Fruit fly (Drosophila melanogaster) whole organism, embryonic: Measurements from ENCODE around the gene Lrch.

Experiments used
- Ada2b ChIP-seq: fragments of 200-800 bp; sonication (Bioruptor generic); IDR thresholded peaks from 2 replicates; pipeline ENCODE4 v1.3.6; 2022; ENCODE audit warnings: missing biosample characterization, missing genetic modification characterization
- Aef1 ChIP-seq: fragments of 200-800 bp; sonication (Bioruptor generic); IDR thresholded peaks from 3 replicates; pipeline ENCODE4 v1.3.6; 2022; ENCODE audit warnings: missing biosample characterization, missing genetic modification characterization
- Asciz ChIP-seq: fragments of 200-800 bp; sonication (Bioruptor generic); optimal IDR thresholded peaks from 2 replicates; lab custom pipeline; 2017; ENCODE audit warnings: missing biosample characterization, mild to moderate bottlenecking, missing genetic modification characterization, missing genetic modification reagents
- Bteb2 ChIP-seq: fragments of 200-800 bp; sonication (Bioruptor generic); optimal IDR thresholded peaks from 2 replicates; lab custom pipeline; 2016; ENCODE audit warnings: missing biosample characterization, missing genetic modification characterization
- C15 ChIP-seq: fragments of 200-800 bp; sonication (Bioruptor generic); IDR thresholded peaks from 3 replicates; pipeline ENCODE4 v1.3.6; 2022; ENCODE audit warnings: missing biosample characterization, missing genetic modification characterization
- CG12659 ChIP-seq: fragments of 200-800 bp; sonication (Bioruptor generic); optimal IDR thresholded peaks from 3 replicates; lab custom pipeline; 2017; ENCODE audit warnings: mild to moderate bottlenecking, missing biosample characterization, missing genetic modification reagents, missing genetic modification characterization
- CG12769 ChIP-seq: fragments of 200-800 bp; sonication (Bioruptor generic); optimal IDR thresholded peaks from 2 replicates; lab custom pipeline; 2019; ENCODE audit warnings: missing biosample characterization, mild to moderate bottlenecking, missing genetic modification characterization, moderate library complexity
- CG13424 ChIP-seq: fragments of 200-800 bp; sonication (Bioruptor generic); optimal IDR thresholded peaks from 2 replicates; lab custom pipeline; 2019; ENCODE audit warnings: missing biosample characterization, mild to moderate bottlenecking, missing genetic modification characterization, moderate library complexity
- CG15269 ChIP-seq: fragments of 200-800 bp; sonication (Bioruptor generic); optimal IDR thresholded peaks from 2 replicates; lab custom pipeline; 2018; ENCODE audit warnings: missing biosample characterization, mild to moderate bottlenecking, missing genetic modification characterization, moderate library complexity
- CG17359 ChIP-seq: fragments of 200-800 bp; sonication (Bioruptor generic); optimal IDR thresholded peaks from 3 replicates; lab custom pipeline; 2018; ENCODE audit warnings: missing biosample characterization, mild to moderate bottlenecking, missing genetic modification characterization, moderate library complexity
- CG2199 ChIP-seq: fragments of 200-800 bp; sonication (Bioruptor generic); IDR thresholded peaks from 3 replicates; pipeline ENCODE4 v1.3.6; 2022; ENCODE audit warnings: missing biosample characterization, missing genetic modification characterization
- CG4854 ChIP-seq: fragments of 200-800 bp; sonication (Bioruptor generic); optimal IDR thresholded peaks from 2 replicates; lab custom pipeline; 2016; ENCODE audit warnings: missing biosample characterization, missing genetic modification characterization, inconsistent platforms
- CG7372 ChIP-seq: fragments of 200-800 bp; sonication (Bioruptor generic); IDR thresholded peaks from 2 replicates; pipeline ENCODE4 v1.3.6; 2022; ENCODE audit warnings: missing biosample characterization, missing genetic modification characterization
- CG8290 ChIP-seq, 3 experiments: fragments of 200-800 bp; sonication (Bioruptor generic); optimal IDR thresholded peaks; 2 replicates each; lab custom pipeline; 2016 to 2019; ENCODE audit warnings: missing biosample characterization in 3 of 3, missing genetic modification characterization in 3 of 3, mild to moderate bottlenecking in 2 of 3, moderate library complexity in 1 of 3
- D19A ChIP-seq: fragments of 200-800 bp; optimal IDR thresholded peaks from 3 replicates; lab custom pipeline; 2019; ENCODE audit warnings: missing biosample characterization, mild to moderate bottlenecking, missing genetic modification characterization, moderate library complexity
- Drgx ChIP-seq: fragments of 200-800 bp; sonication (Bioruptor generic); IDR thresholded peaks from 2 replicates; pipeline ENCODE4 v1.3.6; 2022; ENCODE audit warnings: missing biosample characterization, missing genetic modification characterization
- Eip74EF ChIP-seq, 2 experiments: fragments of 200-800 bp in 1 of 2; fragments of >200 bp in 1 of 2; sonication (Bioruptor generic) in 1 of 2; optimal IDR thresholded peaks; 2 replicates each; lab custom pipeline; 2017 to 2019; ENCODE audit warnings: missing biosample characterization in 2 of 2, missing genetic modification characterization in 2 of 2, mild to moderate bottlenecking in 1 of 2, moderate library complexity in 1 of 2
- HLH3B ChIP-seq: fragments of 200-800 bp; sonication (Bioruptor generic); IDR thresholded peaks from 2 replicates; pipeline ENCODE4 v1.3.6; 2022; ENCODE audit warnings: missing biosample characterization, missing genetic modification characterization
- Lim3 ChIP-seq: fragments of 200-800 bp; sonication (Bioruptor generic); IDR thresholded peaks from 2 replicates; pipeline ENCODE4 v1.3.6; 2022; ENCODE audit warnings: missing biosample characterization, missing genetic modification characterization
- Med ChIP-seq: fragments of 200-800 bp; sonication (Bioruptor generic); peaks from one replicate; lab custom pipeline; 2016; ENCODE audit warnings: missing biosample characterization, missing genetic modification characterization, mild to moderate bottlenecking, inconsistent platforms, moderate library complexity
- Nf-YC ChIP-seq: fragments of 200-800 bp; optimal IDR thresholded peaks from 3 replicates; lab custom pipeline; 2019; ENCODE audit warnings: missing biosample characterization, mild to moderate bottlenecking, missing genetic modification characterization, moderate library complexity
- PHDP ChIP-seq: fragments of 200-800 bp; sonication (Bioruptor generic); optimal IDR thresholded peaks from 3 replicates; lab custom pipeline; 2018; ENCODE audit warnings: missing biosample characterization, mild to moderate bottlenecking, missing genetic modification characterization, moderate library complexity
- Pdp1 ChIP-seq, 2 experiments: fragments of 200-800 bp; sonication (Bioruptor generic); optimal IDR thresholded peaks; 3 replicates each; lab custom pipeline; 2016; ENCODE audit warnings: missing biosample characterization in 2 of 2, missing genetic modification characterization in 2 of 2, mild to moderate bottlenecking in 1 of 2, moderate library complexity in 1 of 2
- Ptx1 ChIP-seq: fragments of 200-800 bp; sonication (Bioruptor generic); IDR thresholded peaks from 2 replicates; pipeline ENCODE4 v1.3.6; 2022; ENCODE audit warnings: missing biosample characterization, missing genetic modification characterization
- Sox102F ChIP-seq: fragments of 200-800 bp; sonication (Bioruptor generic); optimal IDR thresholded peaks from 2 replicates; lab custom pipeline; 2018; ENCODE audit warnings: missing biosample characterization, mild to moderate bottlenecking, missing genetic modification characterization, moderate library complexity
- Stat92E ChIP-seq, 3 experiments: fragments of >200 bp in 2 of 3; fragments of 200-800 bp in 1 of 3; sonication (Bioruptor generic) in 1 of 3; optimal IDR thresholded peaks; 2 replicates each; lab custom pipeline; 2017 to 2019; ENCODE audit warnings: missing biosample characterization in 3 of 3, missing genetic modification characterization in 3 of 3, mild to moderate bottlenecking in 1 of 3, moderate library complexity in 1 of 3
- Trl ChIP-seq, 3 experiments: fragments of >200 bp in 2 of 3; fragments of 200-800 bp in 1 of 3; sonication (Bioruptor generic) in 1 of 3; optimal IDR thresholded peaks; 2 replicates in 1 of 3; 3 replicates in 2 of 3; lab custom pipeline; 2016 to 2017; ENCODE audit warnings: missing biosample characterization in 1 of 3, missing genetic modification characterization in 1 of 3
- Vsx1 ChIP-seq: fragments of 200-800 bp; sonication (Bioruptor generic); optimal IDR thresholded peaks from 2 replicates; lab custom pipeline; 2017; ENCODE audit warnings: missing biosample characterization, mild to moderate bottlenecking, missing genetic modification characterization, missing genetic modification reagents
- ab ChIP-seq: fragments of 200-800 bp; sonication (Bioruptor generic); optimal IDR thresholded peaks from 2 replicates; lab custom pipeline; 2016; ENCODE audit warnings: missing biosample characterization, missing genetic modification characterization
- cato ChIP-seq: fragments of 200-800 bp; sonication (Bioruptor generic); optimal IDR thresholded peaks from 2 replicates; lab custom pipeline; 2016; ENCODE audit warnings: missing biosample characterization, missing genetic modification characterization, borderline replicate concordance
- cg ChIP-seq: fragments of 200-800 bp; sonication (Bioruptor generic); optimal IDR thresholded peaks from 3 replicates; lab custom pipeline; 2019; ENCODE audit warnings: missing biosample characterization, mild to moderate bottlenecking, missing genetic modification characterization, moderate library complexity
- chinmo ChIP-seq: fragments of 200-800 bp; sonication (Bioruptor generic); IDR thresholded peaks from 4 replicates; pipeline ENCODE4 v1.3.6; 2022; ENCODE audit warnings: missing biosample characterization, missing genetic modification characterization; ENCODE audit not compliant: partially characterized antibody
- ci ChIP-seq: fragments of 200-800 bp; sonication (Bioruptor generic); IDR thresholded peaks from 3 replicates; pipeline ENCODE4 v1.3.6; 2022; ENCODE audit warnings: missing biosample characterization, missing genetic modification characterization
- disco-r ChIP-seq: fragments of 200-800 bp; sonication (Bioruptor generic); optimal IDR thresholded peaks from 2 replicates; lab custom pipeline; 2016; ENCODE audit warnings: missing biosample characterization, missing genetic modification characterization
- dysf ChIP-seq: fragments of 200-800 bp; sonication (Bioruptor generic); IDR thresholded peaks from 3 replicates; pipeline ENCODE4 v1.3.6; 2022; ENCODE audit warnings: missing biosample characterization, missing genetic modification characterization
- fd96Cb ChIP-seq: fragments of 200-800 bp; sonication (Bioruptor generic); optimal IDR thresholded peaks from 2 replicates; lab custom pipeline; 2018; ENCODE audit warnings: missing biosample characterization, mild to moderate bottlenecking, missing genetic modification characterization, moderate library complexity
- fu2 ChIP-seq: fragments of 200-800 bp; sonication (Bioruptor generic); optimal IDR thresholded peaks from 2 replicates; lab custom pipeline; 2016; ENCODE audit warnings: missing biosample characterization, missing genetic modification characterization
- gem ChIP-seq: fragments of 200-800 bp; sonication (Bioruptor generic); optimal IDR thresholded peaks from 2 replicates; lab custom pipeline; 2019; ENCODE audit warnings: missing biosample characterization, mild to moderate bottlenecking, missing genetic modification characterization, moderate library complexity
- jumu ChIP-seq: fragments of 200-800 bp; sonication (Bioruptor generic); optimal IDR thresholded peaks from 3 replicates; lab custom pipeline; 2016; ENCODE audit warnings: missing biosample characterization, missing genetic modification characterization
- run ChIP-seq: fragments of 200-800 bp; sonication (Bioruptor generic); optimal IDR thresholded peaks from 3 replicates; lab custom pipeline; 2018; ENCODE audit warnings: missing biosample characterization, mild to moderate bottlenecking, missing genetic modification characterization
- sd ChIP-seq: fragments of 200-800 bp; sonication (Bioruptor generic); optimal IDR thresholded peaks from 3 replicates; lab custom pipeline; 2018; ENCODE audit warnings: missing biosample characterization, mild to moderate bottlenecking, missing genetic modification characterization, moderate library complexity
- so ChIP-seq: fragments of 200-800 bp; sonication (Bioruptor generic); IDR thresholded peaks from 3 replicates; pipeline ENCODE4 v1.3.6; 2022; ENCODE audit warnings: missing biosample characterization, missing genetic modification characterization
- stc ChIP-seq: fragments of 200-800 bp; sonication (Bioruptor generic); IDR thresholded peaks from 2 replicates; pipeline ENCODE4 v1.3.6; 2022; ENCODE audit warnings: missing biosample characterization, missing genetic modification characterization
- unpg ChIP-seq: fragments of 200-800 bp; sonication (Bioruptor generic); optimal IDR thresholded peaks from 3 replicates; lab custom pipeline; 2018; ENCODE audit warnings: missing biosample characterization, mild to moderate bottlenecking, missing genetic modification characterization, moderate library complexity
- vvl ChIP-seq: fragments of 200-800 bp; sonication (Bioruptor generic); IDR thresholded peaks from 2 replicates; pipeline ENCODE4 v1.3.6; 2022; ENCODE audit warnings: missing biosample characterization, missing genetic modification characterization
- zfh2 ChIP-seq: fragments of 200-800 bp; sonication (Bioruptor generic); optimal IDR thresholded peaks from 2 replicates; lab custom pipeline; 2016; ENCODE audit warnings: missing biosample characterization, missing genetic modification characterization

The Lrch gene

dm6 chr2L:17431359-17431675 lies 47.4 kb upstream of the Lrch start (continued):
- TF ChIP-seq C15 (GFP tag; lab: Robert Waterston, UW) (no peak), HLH3B (0 out of 2 replicates have a peak, but pooled peaks have one; percentile 19), run (tag; lab: Kevin White, UChicago) (peak; percentile 20), CG15269 (tag; lab: Kevin White, UChicago) (peak; percentile 9), Ptx1 (GFP tag; lab: Robert Waterston, UW) (peak; percentile 42; the same call in 1 of the 2 replicates), vvl (0 out of 2 replicates have a peak, but pooled peaks have one; percentile 12), jumu (GFP tag; lab: Kevin White, UChicago) (no peak), Asciz (GFP tag; lab: Kevin White, UChicago) (peak; percentile 43), Ada2b (GFP tag; lab: Robert Waterston, UW) (peak; percentile 17; the same call in 1 of the 2 replicates), Nf-YC (no peak), CG7372 (GFP tag; lab: Robert Waterston, UW) (no peak), dysf (GFP tag; lab: Robert Waterston, UW) (0 out of 3 replicates have a peak, but pooled peaks have one; percentile 34), Lim3 (GFP tag; lab: Robert Waterston, UW) (no peak), CG12659 (GFP tag; lab: Kevin White, UChicago) (no peak), Drgx (GFP tag; lab: Robert Waterston, UW) (peak; percentile 69; the same call in 1 of the 2 replicates), CG17359 (tag; lab: Kevin White, UChicago) (peak; percentile 46), Aef1 (GFP tag; lab: Robert Waterston, UW) (0 out of 3 replicates have a peak, but pooled peaks have one; percentile 15), fd96Cb (tag; lab: Kevin White, UChicago) (peak; percentile 1), Sox102F (GFP tag; lab: Kevin White, UChicago) (peak; percentile 68), cato (GFP tag; lab: Kevin White, UChicago) (no peak)

dm6 chr2L:17430602-17431358 lies 46.9 kb upstream of the Lrch start:
- peak; percentile 1 for TF ChIP-seq zfh2 (GFP tag; lab: Kevin White, UChicago)
- no peak for TF ChIP-seq ab (GFP tag; lab: Kevin White, UChicago)
- 0 out of 2 replicates have a peak, but pooled peaks have one; percentile 7 for TF ChIP-seq stc
- TF ChIP-seq so (GFP tag; lab: Robert Waterston, UW), result 0 out of 3 replicates have a peak, but pooled peaks have one; percentile 7
- no peak for TF ChIP-seq CG2199 (GFP tag; lab: Robert Waterston, UW)
- peak; percentile 39 for TF ChIP-seq Ptx1 (GFP tag; lab: Robert Waterston, UW)
- peak in 1 of 3 experiments; percentile 1 for TF ChIP-seq Stat92E (GFP tag; optimal IDR thresholded peaks at IDR 0.05; lab: Kevin White, UChicago)
- TF ChIP-seq Vsx1 (GFP tag; lab: Kevin White, UChicago), result no peak
- TF ChIP-seq cg (GFP tag; lab: Kevin White, UChicago), result peak; percentile 72
- no peak for TF ChIP-seq fu2 (GFP tag; lab: Kevin White, UChicago)
- peak; percentile 46 to 48 for TF ChIP-seq Trl (optimal IDR thresholded peaks at IDR 0.05; lab: Kevin White, UChicago)
- TF ChIP-seq Trl (GFP tag; optimal IDR thresholded peaks at IDR 0.05; lab: Kevin White, UChicago), result no peak
- no peak for TF ChIP-seq Bteb2 (GFP tag; lab: Kevin White, UChicago)
- 0 out of 3 replicates have a peak, but pooled peaks have one; percentile 16 for TF ChIP-seq ci
- TF ChIP-seq unpg (GFP tag; lab: Kevin White, UChicago), result peak; percentile 49
- TF ChIP-seq Med, result peak; percentile 50
- TF ChIP-seq Eip74EF (GFP tag; optimal IDR thresholded peaks at IDR 0.05; lab: Kevin White, UChicago), result peak in 1 of 2 experiments; percentile 20
- TF ChIP-seq Pdp1 (GFP tag; optimal IDR thresholded peaks at IDR 0.05; lab: Kevin White, UChicago), result peak in 1 of 2 experiments; percentile 84
- TF ChIP-seq CG12769 (tag; lab: Kevin White, UChicago), result peak; percentile 83
- TF ChIP-seq PHDP (tag; lab: Kevin White, UChicago), result peak; percentile 23
- no peak for TF ChIP-seq CG13424 (tag; lab: Kevin White, UChicago)
- TF ChIP-seq gem (tag; lab: Kevin White, UChicago), result peak; percentile 36
- TF ChIP-seq D19A (tag; lab: Kevin White, UChicago), result peak; percentile 12
- peak; percentile 15 for TF ChIP-seq sd (tag; lab: Kevin White, UChicago)
- no peak for TF ChIP-seq CG4854
- no peak for TF ChIP-seq CG8290 (GFP tag; optimal IDR thresholded peaks at IDR 0.05; lab: Kevin White, UChicago)
- peak in 1 of 2 experiments; percentile 11 for TF ChIP-seq CG8290 (tag; optimal IDR thresholded peaks at IDR 0.05; lab: Kevin White, UChicago)
- peak; percentile 76; the same call in 3 of the 4 replicates for TF ChIP-seq chinmo
- no peak for TF ChIP-seq disco-r
